Fruit fly (Drosophila melanogaster) whole organism, embryonic: ENCODE measurements around the gene CG14194.
A peak's percentile ranks its signal among the peaks of the same experiment; 100 is the strongest.

Experiments
- Ada2b ChIP-seq: fragments of 200-800 bp; sonication (Bioruptor generic); IDR thresholded peaks from 2 replicates; pipeline ENCODE4 v1.3.6; 2022; ENCODE audit warnings: missing biosample characterization, missing genetic modification characterization
- Atf6 ChIP-seq: fragments of 200-800 bp; sonication (Bioruptor generic); IDR thresholded peaks from 2 replicates; pipeline ENCODE4 v1.3.6; 2022; ENCODE audit warnings: missing biosample characterization, missing genetic modification characterization
- Bgb ChIP-seq: fragments of 200-800 bp; sonication (Bioruptor generic); IDR thresholded peaks from 2 replicates; pipeline ENCODE4 v1.3.6; 2022; ENCODE audit warnings: missing biosample characterization, missing genetic modification characterization; ENCODE audit not compliant: partially characterized antibody
- CG10366 ChIP-seq: fragments of 200-800 bp; sonication (Bioruptor generic); IDR thresholded peaks from 2 replicates; pipeline ENCODE4 v1.3.6; 2022; ENCODE audit warnings: missing biosample characterization, missing genetic modification characterization
- CG10959 ChIP-seq: fragments of 200-800 bp; sonication (Bioruptor generic); IDR thresholded peaks from 2 replicates; pipeline ENCODE4 v1.3.6; 2022; ENCODE audit warnings: missing biosample characterization, missing genetic modification characterization
- CG10979 ChIP-seq: fragments of 200-800 bp; sonication (Bioruptor generic); optimal IDR thresholded peaks from 2 replicates; lab custom pipeline; 2018; ENCODE audit warnings: missing biosample characterization, mild to moderate bottlenecking, missing genetic modification characterization, moderate library complexity
- CG12236 ChIP-seq: fragments of 200-800 bp; sonication (Bioruptor generic); optimal IDR thresholded peaks from 2 replicates; lab custom pipeline; 2016; ENCODE audit warnings: missing biosample characterization, missing genetic modification characterization
- CG12659 ChIP-seq: fragments of 200-800 bp; sonication (Bioruptor generic); optimal IDR thresholded peaks from 3 replicates; lab custom pipeline; 2017; ENCODE audit warnings: mild to moderate bottlenecking, missing biosample characterization, missing genetic modification reagents, missing genetic modification characterization
- CG12769 ChIP-seq: fragments of 200-800 bp; sonication (Bioruptor generic); optimal IDR thresholded peaks from 2 replicates; lab custom pipeline; 2019; ENCODE audit warnings: missing biosample characterization, mild to moderate bottlenecking, missing genetic modification characterization, moderate library complexity
- CG13775 ChIP-seq: fragments of 200-800 bp; sonication (Bioruptor generic); optimal IDR thresholded peaks from 3 replicates; lab custom pipeline; 2017; ENCODE audit warnings: missing biosample characterization, mild to moderate bottlenecking, missing genetic modification characterization
- CG1529 ChIP-seq: fragments of 200-800 bp; sonication (Bioruptor generic); optimal IDR thresholded peaks from 3 replicates; lab custom pipeline; 2018; ENCODE audit warnings: missing biosample characterization, missing genetic modification characterization
- CG17568 ChIP-seq: fragments of 200-800 bp; sonication (Bioruptor generic); optimal IDR thresholded peaks from 2 replicates; lab custom pipeline; 2018; ENCODE audit warnings: missing biosample characterization, mild to moderate bottlenecking, missing genetic modification characterization, moderate library complexity
- CG17802 ChIP-seq: fragments of 200-800 bp; sonication (Bioruptor generic); optimal IDR thresholded peaks from 2 replicates; lab custom pipeline; 2018; ENCODE audit warnings: missing biosample characterization, mild to moderate bottlenecking, missing genetic modification characterization, moderate library complexity
- CG32767 ChIP-seq: fragments of 200-800 bp; sonication (Bioruptor generic); IDR thresholded peaks from 2 replicates; pipeline ENCODE4 v1.3.6; 2022; ENCODE audit warnings: missing biosample characterization, missing genetic modification characterization
- CG34376 ChIP-seq: fragments of 200-800 bp; sonication (Bioruptor generic); optimal IDR thresholded peaks from 2 replicates; lab custom pipeline; 2018; ENCODE audit warnings: missing biosample characterization, mild to moderate bottlenecking, missing genetic modification characterization
- CG4360 ChIP-seq: fragments of 200-800 bp; sonication (Bioruptor generic); IDR thresholded peaks from 2 replicates; pipeline ENCODE4 v1.3.6; 2022; ENCODE audit warnings: missing biosample characterization, missing genetic modification characterization
- CG4820 ChIP-seq: fragments of 200-800 bp; sonication (Bioruptor generic); optimal IDR thresholded peaks from 3 replicates; lab custom pipeline; 2016; ENCODE audit warnings: missing biosample characterization, missing genetic modification characterization
- CG6175 ChIP-seq: fragments of 200-800 bp; sonication (Bioruptor generic); IDR thresholded peaks from 3 replicates; pipeline ENCODE4 v1.3.6; 2022; ENCODE audit warnings: missing biosample characterization, missing genetic modification characterization
- CG6689 ChIP-seq: fragments of 200-800 bp; sonication (Bioruptor generic); IDR thresholded peaks from 2 replicates; pipeline ENCODE4 v1.3.6; 2022; ENCODE audit warnings: missing biosample characterization, missing genetic modification characterization
- CG7987 ChIP-seq: fragments of 200-800 bp; sonication (Bioruptor generic); optimal IDR thresholded peaks from 2 replicates; lab custom pipeline; 2018; ENCODE audit warnings: missing biosample characterization, mild to moderate bottlenecking, missing genetic modification characterization, moderate library complexity
- CG8765 ChIP-seq: fragments of 200-800 bp; sonication (Bioruptor generic); IDR thresholded peaks from 2 replicates; pipeline ENCODE4 v1.3.6; 2022; ENCODE audit warnings: missing biosample characterization, missing genetic modification characterization
- CG9437 ChIP-seq: fragments of 200-800 bp; sonication (Bioruptor generic); optimal IDR thresholded peaks from 2 replicates; lab custom pipeline; 2018; ENCODE audit warnings: missing biosample characterization, mild to moderate bottlenecking, missing genetic modification characterization
- CG9817 ChIP-seq: fragments of 200-800 bp; sonication (Bioruptor generic); optimal IDR thresholded peaks from 2 replicates; lab custom pipeline; 2018; ENCODE audit warnings: missing biosample characterization, mild to moderate bottlenecking, missing genetic modification characterization, moderate library complexity
- D19B ChIP-seq: fragments of 200-800 bp; sonication (Bioruptor generic); optimal IDR thresholded peaks from 2 replicates; lab custom pipeline; 2017; ENCODE audit warnings: missing biosample characterization, mild to moderate bottlenecking, missing genetic modification characterization
- Eip74EF ChIP-seq, 2 experiments: fragments of 200-800 bp in 1 of 2; fragments of >200 bp in 1 of 2; sonication (Bioruptor generic) in 1 of 2; optimal IDR thresholded peaks; 2 replicates each; lab custom pipeline; 2017 to 2019; ENCODE audit warnings: missing biosample characterization in 2 of 2, missing genetic modification characterization in 2 of 2, mild to moderate bottlenecking in 1 of 2, moderate library complexity in 1 of 2
- Hmr ChIP-seq: fragments of 200-800 bp; sonication (Bioruptor generic); optimal IDR thresholded peaks from 3 replicates; lab custom pipeline; 2017; ENCODE audit warnings: mild to moderate bottlenecking, missing biosample characterization, missing genetic modification reagents, missing genetic modification characterization
- Mes4 ChIP-seq: fragments of 200-800 bp; sonication (Bioruptor generic); optimal IDR thresholded peaks from 2 replicates; lab custom pipeline; 2016; ENCODE audit warnings: missing biosample characterization, missing genetic modification characterization
- Ptx1 ChIP-seq: fragments of 200-800 bp; sonication (Bioruptor generic); IDR thresholded peaks from 2 replicates; pipeline ENCODE4 v1.3.6; 2022; ENCODE audit warnings: missing biosample characterization, missing genetic modification characterization
- Scr ChIP-seq: fragments of 200-800 bp; sonication (Bioruptor generic); IDR thresholded peaks from 2 replicates; pipeline ENCODE4 v1.3.6; 2022; ENCODE audit warnings: missing biosample characterization, missing genetic modification characterization; ENCODE audit not compliant: partially characterized antibody
- Side ChIP-seq: fragments of 200-800 bp; sonication (Bioruptor generic); optimal IDR thresholded peaks from 2 replicates; lab custom pipeline; 2016; ENCODE audit warnings: missing biosample characterization, missing genetic modification characterization
- abd-A ChIP-seq: fragments of 200-800 bp; sonication (Bioruptor generic); optimal IDR thresholded peaks from 3 replicates; lab custom pipeline; 2019; ENCODE audit warnings: missing biosample characterization, mild to moderate bottlenecking, missing genetic modification characterization, moderate library complexity
- az2 ChIP-seq: fragments of 200-800 bp; sonication (Bioruptor generic); optimal IDR thresholded peaks from 3 replicates; lab custom pipeline; 2016; ENCODE audit warnings: missing biosample characterization, missing genetic modification characterization
- br ChIP-seq: fragments of >200 bp; optimal IDR thresholded peaks from 2 replicates; lab custom pipeline; 2017
- bsh ChIP-seq, 2 experiments: fragments of 200-800 bp; sonication (Bioruptor generic); optimal IDR thresholded peaks; 2 replicates each; lab custom pipeline; 2017 to 2018; ENCODE audit warnings: mild to moderate bottlenecking in 2 of 2, missing biosample characterization in 2 of 2, missing genetic modification characterization in 2 of 2, moderate library complexity in 1 of 2
- cg ChIP-seq: fragments of 200-800 bp; sonication (Bioruptor generic); optimal IDR thresholded peaks from 3 replicates; lab custom pipeline; 2019; ENCODE audit warnings: missing biosample characterization, mild to moderate bottlenecking, missing genetic modification characterization, moderate library complexity
- chinmo ChIP-seq: fragments of 200-800 bp; sonication (Bioruptor generic); IDR thresholded peaks from 4 replicates; pipeline ENCODE4 v1.3.6; 2022; ENCODE audit warnings: missing biosample characterization, missing genetic modification characterization; ENCODE audit not compliant: partially characterized antibody
- grau ChIP-seq: fragments of 200-800 bp; optimal IDR thresholded peaks from 3 replicates; lab custom pipeline; 2019; ENCODE audit warnings: missing biosample characterization, mild to moderate bottlenecking, missing genetic modification characterization, moderate library complexity
- kah ChIP-seq: fragments of 200-800 bp; sonication (Bioruptor generic); optimal IDR thresholded peaks from 2 replicates; lab custom pipeline; 2018; ENCODE audit warnings: missing biosample characterization, mild to moderate bottlenecking, missing genetic modification characterization
- lmd ChIP-seq: fragments of 200-800 bp; sonication (Bioruptor generic); IDR thresholded peaks from 2 replicates; pipeline ENCODE4 v1.3.6; 2022; ENCODE audit warnings: missing biosample characterization, missing genetic modification characterization
- lola ChIP-seq, 3 experiments: fragments of >200 bp in 2 of 3; fragments of 200-800 bp in 1 of 3; sonication (Bioruptor generic) in 1 of 3; optimal IDR thresholded peaks; 2 replicates each; lab custom pipeline; 2017 to 2019; ENCODE audit warnings: missing biosample characterization in 3 of 3, missing genetic modification characterization in 3 of 3, mild to moderate bottlenecking in 1 of 3, moderate library complexity in 1 of 3
- mam ChIP-seq: fragments of 200-800 bp; sonication (Bioruptor generic); optimal IDR thresholded peaks from 3 replicates; lab custom pipeline; 2016; ENCODE audit warnings: missing biosample characterization, missing genetic modification characterization
- nmo ChIP-seq: fragments of 200-800 bp; sonication (Bioruptor generic); optimal IDR thresholded peaks from 2 replicates; lab custom pipeline; 2018; ENCODE audit warnings: missing biosample characterization, mild to moderate bottlenecking, missing genetic modification characterization, moderate library complexity
- pum ChIP-seq: fragments of 200-800 bp; sonication (Bioruptor generic); optimal IDR thresholded peaks from 2 replicates; lab custom pipeline; 2016; ENCODE audit warnings: missing biosample characterization, missing genetic modification characterization
- row ChIP-seq: fragments of 200-800 bp; sonication (Bioruptor generic); IDR thresholded peaks from 3 replicates; pipeline ENCODE4 v1.3.6; 2022; ENCODE audit warnings: missing biosample characterization, missing genetic modification characterization
- sim ChIP-seq: fragments of 200-800 bp; sonication (Bioruptor generic); IDR thresholded peaks from 2 replicates; pipeline ENCODE4 v1.3.6; 2022; ENCODE audit warnings: missing biosample characterization, missing genetic modification characterization
- sima ChIP-seq: fragments of 200-800 bp; sonication (Bioruptor generic); optimal IDR thresholded peaks from 2 replicates; lab custom pipeline; 2016; ENCODE audit warnings: missing biosample characterization, missing genetic modification characterization
- sisA ChIP-seq: fragments of 200-800 bp; sonication (Bioruptor generic); IDR thresholded peaks from 2 replicates; pipeline ENCODE4 v1.3.6; 2022; ENCODE audit warnings: missing biosample characterization, missing genetic modification characterization
- slou ChIP-seq: fragments of 200-800 bp; sonication (Bioruptor generic); optimal IDR thresholded peaks from 3 replicates; lab custom pipeline; 2016; ENCODE audit warnings: missing biosample characterization, missing genetic modification characterization
- unpg ChIP-seq: fragments of 200-800 bp; sonication (Bioruptor generic); optimal IDR thresholded peaks from 3 replicates; lab custom pipeline; 2018; ENCODE audit warnings: missing biosample characterization, mild to moderate bottlenecking, missing genetic modification characterization, moderate library complexity
- usp ChIP-seq: fragments of >200 bp; optimal IDR thresholded peaks from 2 replicates; lab custom pipeline; 2017; ENCODE audit warnings: missing biosample characterization, missing genetic modification characterization
- vvl ChIP-seq: fragments of 200-800 bp; sonication (Bioruptor generic); IDR thresholded peaks from 2 replicates; pipeline ENCODE4 v1.3.6; 2022; ENCODE audit warnings: missing biosample characterization, missing genetic modification characterization
- zfh1 ChIP-seq: fragments of 200-800 bp; sonication (Bioruptor generic); IDR thresholded peaks from 3 replicates; pipeline ENCODE4 v1.3.6; 2022; ENCODE audit warnings: missing biosample characterization, missing genetic modification characterization

Gene CG14194

DNA sequence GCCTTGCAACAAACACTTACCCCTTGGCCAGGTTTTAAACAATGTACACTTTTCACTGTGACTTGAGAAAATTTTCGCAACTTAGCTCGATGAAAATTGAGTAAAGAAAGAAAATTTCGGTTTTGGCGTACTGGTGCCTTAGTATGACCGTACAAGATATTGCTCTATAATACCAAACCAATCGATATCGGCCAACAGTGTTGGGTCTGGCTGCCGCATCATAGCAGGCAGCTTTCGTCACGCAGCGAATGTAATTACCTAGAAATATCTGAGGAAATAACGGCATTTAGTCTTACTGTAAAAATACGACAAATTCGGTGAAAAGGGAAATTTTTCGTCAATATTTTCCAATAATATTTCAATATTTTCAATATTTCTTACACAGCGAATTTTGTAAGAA, 14.7 kb downstream of the CG14194 start, which contains the start of gene Ulp1 (continued):
- TF ChIP-seq CG12769 (tag; lab: Kevin White, UChicago), result no peak
- TF ChIP-seq Scr (GFP tag; lab: Robert Waterston, UW), result peak; percentile 39
- TF ChIP-seq D19B (GFP tag; lab: Kevin White, UChicago), result no peak
- TF ChIP-seq bsh (GFP tag; optimal IDR thresholded peaks at IDR 0.05; lab: Kevin White, UChicago), result no peak
- no peak for TF ChIP-seq lmd
- TF ChIP-seq zfh1, result no peak
- no peak for TF ChIP-seq Hmr
- TF ChIP-seq CG13775 (GFP tag; lab: Kevin White, UChicago), result no peak
- TF ChIP-seq Mes4 (GFP tag; lab: Kevin White, UChicago), result no peak
- TF ChIP-seq CG9437, result no peak
- no peak for TF ChIP-seq unpg
- no peak for TF ChIP-seq CG34376 (GFP tag; lab: Kevin White, UChicago)
- TF ChIP-seq br (lab: Kevin White, UChicago), result no peak
- no peak for TF ChIP-seq pum (GFP tag; lab: Kevin White, UChicago)
- TF ChIP-seq abd-A (tag; lab: Kevin White, UChicago), result no peak
- TF ChIP-seq Atf6, result 0 out of 2 replicates have a peak, but pooled peaks have one; percentile 33
- no peak for TF ChIP-seq Ptx1 (GFP tag; lab: Robert Waterston, UW)
- no peak for TF ChIP-seq CG8765 (GFP tag; lab: Robert Waterston, UW)
- no peak for TF ChIP-seq CG17568 (GFP tag; lab: Kevin White, UChicago)
- TF ChIP-seq slou (GFP tag; lab: Kevin White, UChicago), result peak; percentile 35
- TF ChIP-seq CG1529 (GFP tag; lab: Kevin White, UChicago), result no peak
- TF ChIP-seq CG4820 (GFP tag; lab: Kevin White, UChicago), result no peak
- TF ChIP-seq CG17802, result no peak
- no peak for TF ChIP-seq sima (GFP tag; lab: Kevin White, UChicago)
- TF ChIP-seq CG7987, result peak; percentile 2
- TF ChIP-seq grau (tag; lab: Kevin White, UChicago), result peak; percentile 28
- TF ChIP-seq Side (GFP tag; lab: Kevin White, UChicago), result no peak
- peak; percentile 34 for TF ChIP-seq mam (GFP tag; lab: Kevin White, UChicago)
- TF ChIP-seq vvl (GFP tag; lab: Robert Waterston, UW), result peak; percentile 45; the same call in 1 of the 2 replicates
- peak; percentile 59; the same call in 2 of the 3 replicates for TF ChIP-seq row
- no peak for TF ChIP-seq CG6689 (GFP tag; lab: Robert Waterston, UW)
- no peak for TF ChIP-seq usp
- no peak for TF ChIP-seq CG6175 (GFP tag; lab: Robert Waterston, UW)
- TF ChIP-seq CG10979, result no peak
- TF ChIP-seq kah (GFP tag; lab: Kevin White, UChicago), result no peak
- no peak for TF ChIP-seq CG9817 (tag; lab: Kevin White, UChicago)
- no peak for TF ChIP-seq CG4360 (GFP tag; lab: Robert Waterston, UW)
- TF ChIP-seq sisA (GFP tag; lab: Robert Waterston, UW), result no peak
- no peak for TF ChIP-seq CG10366
- no peak for TF ChIP-seq Ada2b (GFP tag; lab: Robert Waterston, UW)
- TF ChIP-seq az2, result no peak
- TF ChIP-seq chinmo (GFP tag; lab: Robert Waterston, UW), result no peak
- TF ChIP-seq CG12659 (GFP tag; lab: Kevin White, UChicago), result peak; percentile 69
- no peak for TF ChIP-seq CG32767 (GFP tag; lab: Robert Waterston, UW)
- peak; percentile 55 for TF ChIP-seq Bgb
- TF ChIP-seq CG10959 (GFP tag; lab: Robert Waterston, UW), result no peak
- no peak for TF ChIP-seq sim (GFP tag; lab: Robert Waterston, UW)
- no peak for TF ChIP-seq Eip74EF (GFP tag; optimal IDR thresholded peaks at IDR 0.05; lab: Kevin White, UChicago)
- peak; percentile 36 for TF ChIP-seq nmo (GFP tag; lab: Kevin White, UChicago)
- TF ChIP-seq CG12236 (GFP tag; lab: Kevin White, UChicago), result no peak
- no peak for TF ChIP-seq lola (GFP tag; optimal IDR thresholded peaks at IDR 0.05; lab: Kevin White, UChicago)
- no peak for TF ChIP-seq cg (GFP tag; lab: Kevin White, UChicago)
